Worm (Caenorhabditis elegans) whole organism, midembryonic: ENCODE measurements around the gene fbxc-26.
"Not testable (repeated sequence)": the region's sequence is repeated elsewhere in the genome, so short reads cannot be mapped to it uniquely, and the experiment has no call there.

Source experiments
- T22C8.4 ChIP-seq: fragments of 200-800 bp; sonication (Bioruptor generic); IDR thresholded peaks from 2 replicates; pipeline ENCODE4 v1.3.6; 2022; ENCODE audit warnings: missing genetic modification characterization, missing compliant biosample characterization
- cog-1 ChIP-seq: sonication (generic microtip); optimal IDR thresholded peaks from 2 replicates; lab custom pipeline; 2016; ENCODE audit warnings: missing genetic modification characterization, missing compliant biosample characterization
- flt-1 ChIP-seq: fragments of 200-800 bp; sonication (Bioruptor generic); IDR thresholded peaks from 2 replicates; pipeline ENCODE4 v1.3.6; 2022; ENCODE audit warnings: missing genetic modification characterization, missing compliant biosample characterization
- klf-2 ChIP-seq: fragments of 200-800 bp; sonication (Bioruptor generic); conservative IDR thresholded peaks from 2 replicates; pipeline ENCODE4 v1.3.6; 2022; ENCODE audit warnings: missing genetic modification reagents, missing genetic modification characterization, missing compliant biosample characterization
- med-1 ChIP-seq: sonication (generic microtip); optimal IDR thresholded peaks from 2 replicates; lab custom pipeline; 2017; ENCODE audit warnings: missing genetic modification characterization, mild to moderate bottlenecking, missing compliant biosample characterization, antibody characterized with exemption, missing genetic modification reagents; ENCODE audit not compliant: insufficient read depth
- ref-1 ChIP-seq: fragments of 200-800 bp; sonication (Bioruptor generic); conservative IDR thresholded peaks from 2 replicates; pipeline ENCODE4 v1.3.6; 2022; ENCODE audit warnings: missing genetic modification reagents, missing genetic modification characterization, missing compliant biosample characterization
- tab-1 ChIP-seq: fragments of 200-800 bp; sonication (Bioruptor generic); IDR thresholded peaks from 2 replicates; pipeline ENCODE4 v1.3.6; 2022; ENCODE audit warnings: missing genetic modification characterization, missing compliant biosample characterization
- ztf-23 ChIP-seq: fragments of 200-800 bp; sonication (Bioruptor generic); IDR thresholded peaks from 2 replicates; pipeline ENCODE4 v1.3.6; 2022; ENCODE audit warnings: missing genetic modification reagents, missing genetic modification characterization, missing compliant biosample characterization
- ztf-29 ChIP-seq: fragments of 200-800 bp; sonication (Bioruptor generic); IDR thresholded peaks from 2 replicates; pipeline ENCODE4 v1.3.6; 2022; ENCODE audit warnings: missing genetic modification reagents, missing genetic modification characterization, missing compliant biosample characterization

Gene fbxc-26

ce11 chrII:1668913-1669312 is 25.5 kb downstream of the fbxc-26 start, which contains the start of gene srw-97:
Gene srw-97, minus strand, starts transcription at chrII:1669013.
- TF ChIP-seq klf-2 (GFP tag; lab: Robert Waterston, UW) (no peak), ztf-23 (GFP tag; lab: Robert Waterston, UW) (no peak), ref-1 (GFP tag; lab: Robert Waterston, UW) (no peak), tab-1 (GFP tag; lab: Robert Waterston, UW) (no peak), T22C8.4 (no peak), ztf-29 (GFP tag; lab: Robert Waterston, UW) (no peak), flt-1 (GFP tag; lab: Robert Waterston, UW) (no peak), cog-1 (tag; lab: Kevin White, UChicago) (no peak), med-1 (GFP tag; lab: Kevin White, UChicago) (no peak)

DNA sequence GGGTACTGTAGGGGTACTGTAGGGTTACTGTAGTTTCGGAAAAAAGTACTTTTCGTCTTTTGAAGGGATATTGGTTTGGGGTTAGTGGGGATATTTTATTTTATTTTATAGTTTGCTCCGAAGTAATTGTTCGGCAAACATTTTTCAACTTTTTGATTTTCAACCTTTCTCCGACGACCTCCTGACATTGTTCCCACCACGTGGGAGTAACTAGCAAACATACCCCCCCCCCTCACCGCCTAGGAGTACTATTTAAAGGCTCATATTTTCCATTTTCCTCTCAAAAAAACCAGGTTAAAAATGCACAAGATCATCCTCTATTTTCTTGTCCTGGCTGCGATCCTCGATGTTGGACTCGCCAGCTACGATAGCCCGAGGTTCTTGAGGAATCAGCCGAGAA is 28.4 kb downstream of the fbxc-26 start, which contains the start of gene srlf-29:
Gene srlf-29 (plus strand): TSS at position 301 of the 400 bp plus-strand sequence.
- TF ChIP-seq ztf-23 (GFP tag; lab: Robert Waterston, UW): no peak
- TF ChIP-seq cog-1 (tag; lab: Kevin White, UChicago): no peak
- no peak for TF ChIP-seq flt-1 (GFP tag; lab: Robert Waterston, UW)
- no peak for TF ChIP-seq T22C8.4
- TF ChIP-seq ref-1 (GFP tag; lab: Robert Waterston, UW): no peak
- TF ChIP-seq klf-2 (GFP tag; lab: Robert Waterston, UW): no peak
- no peak for TF ChIP-seq ztf-29 (GFP tag; lab: Robert Waterston, UW)
- TF ChIP-seq tab-1 (GFP tag; lab: Robert Waterston, UW): no peak
- TF ChIP-seq med-1 (GFP tag; lab: Kevin White, UChicago): no peak

DNA sequence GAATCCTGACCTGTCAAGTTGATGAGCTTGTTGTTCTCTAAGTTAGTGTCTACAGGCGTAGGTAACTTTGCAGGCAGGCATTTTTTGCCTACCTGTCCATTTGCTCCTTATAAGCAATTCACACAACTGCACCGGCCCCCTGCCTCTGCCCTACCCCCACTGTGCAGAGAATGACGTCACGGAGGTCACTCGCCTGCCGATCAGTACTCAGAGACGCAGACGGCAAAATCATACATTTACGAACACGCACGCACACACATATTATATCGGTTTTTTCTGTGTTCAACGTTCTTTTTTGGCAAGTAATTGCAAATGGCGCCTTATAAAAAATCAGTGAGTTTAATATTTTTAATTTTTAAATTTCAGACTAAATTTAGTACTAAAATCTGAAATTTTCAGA is 30.9 kb downstream of the fbxc-26 start, which contains the start of gene duxl-1:
Gene duxl-1 (plus strand): TSS at position 184 of the 400 bp plus-strand sequence.
- TF ChIP-seq ref-1 (GFP tag; lab: Robert Waterston, UW): 0 out of 2 replicates have a peak, but pooled peaks have one; percentile 17
- TF ChIP-seq ztf-29 (GFP tag; lab: Robert Waterston, UW): no peak

ce11 chrII:1662881-1663280 is 31.5 kb downstream of the fbxc-26 start, which contains the start of gene ZC204.14:
Gene ZC204.14, minus strand, starts transcription at chrII:1662949.
- TF ChIP-seq cog-1 (tag; lab: Kevin White, UChicago) (no peak), T22C8.4 (no peak), ztf-29 (GFP tag; lab: Robert Waterston, UW) (no peak), med-1 (GFP tag; lab: Kevin White, UChicago) (no peak), ztf-23 (GFP tag; lab: Robert Waterston, UW) (no peak), klf-2 (GFP tag; lab: Robert Waterston, UW) (no peak), ref-1 (GFP tag; lab: Robert Waterston, UW) (no peak)

ce11 chrII:1660888-1661287 is 33.5 kb downstream of the fbxc-26 start, which contains the start of gene ZC204.13:
Gene ZC204.13, minus strand, starts transcription at chrII:1660988.
- TF ChIP-seq cog-1 (tag; lab: Kevin White, UChicago); klf-2 (GFP tag; lab: Robert Waterston, UW); med-1 (GFP tag; lab: Kevin White, UChicago): not testable (repeated sequence)

DNA sequence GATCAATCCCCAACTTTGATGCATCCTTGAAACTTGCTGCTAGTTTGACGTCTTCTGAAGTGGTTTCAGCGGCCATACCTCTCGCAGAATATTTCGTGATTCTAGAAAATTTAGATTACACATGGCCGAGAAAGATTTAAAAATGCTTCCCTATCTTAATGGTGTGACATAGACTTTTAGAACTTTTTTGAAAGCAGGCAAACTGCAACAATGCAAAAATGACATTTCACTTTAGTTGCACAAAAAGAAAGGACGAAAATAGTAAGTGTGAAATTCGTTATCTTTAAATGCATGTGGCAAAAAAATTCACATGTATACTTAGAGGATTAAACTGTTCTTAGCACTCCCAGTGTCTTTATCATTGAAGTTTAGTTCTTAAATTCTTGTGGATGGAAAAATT is 37.2 kb downstream of the fbxc-26 start, which contains the start of gene ZC204.12:
Gene ZC204.12 (minus strand): TSS at position 101 of the 400 bp plus-strand sequence.
- TF ChIP-seq ztf-29 (GFP tag; lab: Robert Waterston, UW): no peak
- no peak for TF ChIP-seq T22C8.4
- TF ChIP-seq klf-2 (GFP tag; lab: Robert Waterston, UW): no peak
- TF ChIP-seq med-1 (GFP tag; lab: Kevin White, UChicago): no peak
- TF ChIP-seq tab-1 (GFP tag; lab: Robert Waterston, UW): no peak
- TF ChIP-seq cog-1 (tag; lab: Kevin White, UChicago): no peak
- TF ChIP-seq ref-1 (GFP tag; lab: Robert Waterston, UW): no peak
- TF ChIP-seq ztf-23 (GFP tag; lab: Robert Waterston, UW): no peak
- TF ChIP-seq flt-1 (GFP tag; lab: Robert Waterston, UW): no peak

- TF ChIP-seq ztf-29 (GFP tag; lab: Robert Waterston, UW): no peak
- no peak for TF ChIP-seq ref-1 (GFP tag; lab: Robert Waterston, UW)
- no peak for TF ChIP-seq T22C8.4
- no peak for TF ChIP-seq tab-1 (GFP tag; lab: Robert Waterston, UW)
Observed at ce11 chrII:1654917-1655316, 39.5 kb downstream of the fbxc-26 start, which contains the start of gene btb-12. Gene btb-12, plus strand, starts transcription at chrII:1655217.

DNA sequence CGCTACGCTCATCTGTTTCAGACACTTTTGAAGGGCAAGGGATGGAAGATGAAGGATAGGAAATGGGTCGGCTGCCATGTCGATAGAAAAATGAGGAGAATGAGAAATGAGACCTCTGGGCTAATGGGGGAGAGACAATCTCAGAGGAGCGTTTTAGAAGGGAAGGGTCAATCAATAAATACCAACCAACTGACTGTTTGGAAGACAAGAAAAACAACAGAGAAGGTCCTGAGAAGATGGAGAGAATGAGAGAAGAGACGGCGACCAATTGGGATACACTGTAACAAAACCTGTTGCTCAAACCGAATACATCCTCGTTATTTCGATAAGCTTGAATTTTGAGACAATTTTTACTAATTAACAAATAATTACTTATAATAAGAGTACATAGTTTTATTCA is 41.0 kb downstream of the fbxc-26 start, which contains the start of gene fbxb-15:
Gene fbxb-15 (minus strand): TSS at position 101 of the 400 bp plus-strand sequence.
- no peak for TF ChIP-seq ztf-23 (GFP tag; lab: Robert Waterston, UW)
- TF ChIP-seq ref-1 (GFP tag; lab: Robert Waterston, UW): no peak
- TF ChIP-seq cog-1 (tag; lab: Kevin White, UChicago): no peak
- no peak for TF ChIP-seq flt-1 (GFP tag; lab: Robert Waterston, UW)
- no peak for TF ChIP-seq klf-2 (GFP tag; lab: Robert Waterston, UW)
- TF ChIP-seq T22C8.4: no peak
- no peak for TF ChIP-seq tab-1 (GFP tag; lab: Robert Waterston, UW)
- TF ChIP-seq med-1 (GFP tag; lab: Kevin White, UChicago): no peak
- no peak for TF ChIP-seq ztf-29 (GFP tag; lab: Robert Waterston, UW)

DNA sequence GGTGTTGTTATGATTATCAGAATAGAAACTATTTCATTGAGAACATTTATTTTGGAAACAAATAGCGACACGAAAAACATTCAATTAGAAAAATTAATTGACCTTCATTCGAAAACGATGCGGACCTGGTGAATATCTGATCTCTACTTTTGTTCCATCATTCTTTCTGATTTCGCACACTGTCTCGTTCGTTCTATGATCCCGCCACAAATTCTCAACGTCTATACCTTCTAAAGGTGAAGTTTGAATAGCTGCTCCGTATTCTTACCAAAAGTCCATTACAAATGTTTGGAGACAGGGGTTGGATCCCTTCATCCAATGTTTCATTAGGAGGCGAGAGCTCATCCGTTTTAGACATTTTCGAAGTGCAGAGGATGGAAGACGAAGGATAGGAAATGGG is 42.6 kb downstream of the fbxc-26 start, which contains the start of gene fbxb-16:
Gene fbxb-16 (minus strand): TSS at position 101 of the 400 bp plus-strand sequence.
- TF ChIP-seq tab-1 (GFP tag; lab: Robert Waterston, UW) (no peak), ztf-23 (GFP tag; lab: Robert Waterston, UW) (no peak), flt-1 (GFP tag; lab: Robert Waterston, UW) (no peak), ztf-29 (GFP tag; lab: Robert Waterston, UW) (no peak), cog-1 (tag; lab: Kevin White, UChicago) (no peak), med-1 (GFP tag; lab: Kevin White, UChicago) (no peak), ref-1 (GFP tag; lab: Robert Waterston, UW) (no peak), klf-2 (GFP tag; lab: Robert Waterston, UW) (no peak), T22C8.4 (no peak)
